Worm (Caenorhabditis elegans) whole organism, L4 larva: Measurements from ENCODE around the gene K06H7.1.

Source experiments
- D1046.2 ChIP-seq: fragments of 200-800 bp; sonication (Bioruptor generic); IDR thresholded peaks from 2 replicates; pipeline ENCODE4 v1.3.6; 2022; ENCODE audit warnings: missing genetic modification characterization, missing compliant biosample characterization
- T20F7.1 ChIP-seq: fragments of 200-800 bp; sonication (Bioruptor generic); optimal IDR thresholded peaks from 2 replicates; lab custom pipeline; 2018; ENCODE audit warnings: mild to moderate bottlenecking, missing genetic modification characterization, missing compliant biosample characterization
- aha-1 ChIP-seq: fragments of 150-350 bp; peaks from one replicate; lab custom pipeline; 2014; ENCODE audit warnings: missing biosample characterization, missing genetic modification characterization
- aly-2 ChIP-seq: sonication (generic microtip); optimal IDR thresholded peaks from 2 replicates; lab custom pipeline; 2018; ENCODE audit warnings: missing biosample characterization, missing genetic modification characterization
- arid-1 ChIP-seq: fragments of 200-800 bp; sonication (Bioruptor generic); conservative IDR thresholded peaks from 2 replicates; pipeline ENCODE4 v1.3.6; 2022; ENCODE audit warnings: missing genetic modification reagents, missing genetic modification characterization, missing compliant biosample characterization
- ceh-20 ChIP-seq: fragments of 200-800 bp; sonication (Bioruptor generic); IDR thresholded peaks from 2 replicates; pipeline ENCODE4 v1.3.6; 2022; ENCODE audit warnings: missing genetic modification reagents, missing genetic modification characterization, missing compliant biosample characterization
- ceh-28 ChIP-seq: fragments of 150-350 bp; optimal IDR thresholded peaks from 2 replicates; lab custom pipeline; 2014; ENCODE audit warnings: missing biosample characterization, missing genetic modification reagents, missing genetic modification characterization
- ceh-32 ChIP-seq: sonication (generic microtip); optimal IDR thresholded peaks from 2 replicates; lab custom pipeline; 2016; ENCODE audit warnings: mild to moderate bottlenecking, missing genetic modification characterization, missing compliant biosample characterization; ENCODE audit not compliant: poor library complexity
- ceh-44 ChIP-seq: fragments of 200-800 bp; sonication (Bioruptor generic); IDR thresholded peaks from 2 replicates; pipeline ENCODE4 v1.3.6; 2022; ENCODE audit warnings: missing genetic modification reagents, missing genetic modification characterization, missing compliant biosample characterization
- cey-2 ChIP-seq: sonication (generic microtip); optimal IDR thresholded peaks from 3 replicates; lab custom pipeline; 2017; ENCODE audit warnings: missing genetic modification characterization, mild to moderate bottlenecking, missing compliant biosample characterization, antibody characterized with exemption, borderline replicate concordance; ENCODE audit not compliant: insufficient read depth
- daf-19 ChIP-seq: fragments of 200-800 bp; sonication (Bioruptor generic); conservative IDR thresholded peaks from 2 replicates; pipeline ENCODE4 v1.3.6; 2022; ENCODE audit warnings: missing genetic modification characterization, missing compliant biosample characterization
- daf-8 ChIP-seq: fragments of 200-800 bp; sonication (Bioruptor generic); IDR thresholded peaks from 2 replicates; pipeline ENCODE4 v1.3.6; 2022; ENCODE audit warnings: missing genetic modification characterization, missing compliant biosample characterization
- dmd-6 ChIP-seq: fragments of 200-800 bp; sonication (Bioruptor generic); IDR thresholded peaks from 2 replicates; pipeline ENCODE4 v1.3.6; 2022; ENCODE audit warnings: missing genetic modification reagents, missing genetic modification characterization, missing compliant biosample characterization
- duxl-1 ChIP-seq: sonication (generic microtip); optimal IDR thresholded peaks from 2 replicates; lab custom pipeline; 2016; ENCODE audit warnings: mild to moderate bottlenecking, missing genetic modification characterization, moderate library complexity, missing compliant biosample characterization; ENCODE audit not compliant: poor library complexity
- dve-1 ChIP-seq: sonication (generic microtip); optimal IDR thresholded peaks from 2 replicates; lab custom pipeline; 2017; ENCODE audit warnings: antibody characterized with exemption, mild to moderate bottlenecking, missing genetic modification characterization, missing compliant biosample characterization; ENCODE audit not compliant: insufficient read depth
- egl-43 ChIP-seq: fragments of 200-800 bp; sonication (Bioruptor generic); IDR thresholded peaks from 2 replicates; pipeline ENCODE4 v1.3.6; 2022; ENCODE audit warnings: missing genetic modification reagents, missing genetic modification characterization, missing compliant biosample characterization
- gei-8 ChIP-seq: fragments of 200-800 bp; sonication (Bioruptor generic); optimal IDR thresholded peaks from 2 replicates; lab custom pipeline; 2018; ENCODE audit warnings: mild to moderate bottlenecking, missing genetic modification characterization, missing compliant biosample characterization
- hif-1 ChIP-seq, 2 experiments: sonication (generic microtip); optimal IDR thresholded peaks; 2 replicates each; lab custom pipeline; 2016 to 2017; ENCODE audit warnings: missing compliant biosample characterization in 2 of 2, missing genetic modification characterization in 2 of 2, missing genetic modification reagents in 2 of 2, missing genotype in 2 of 2, mild to moderate bottlenecking in 1 of 2
- hlh-11 ChIP-seq: fragments of 200-800 bp; sonication (Bioruptor generic); optimal IDR thresholded peaks from 2 replicates; lab custom pipeline; 2018; ENCODE audit warnings: mild to moderate bottlenecking, missing genetic modification characterization, missing compliant biosample characterization
- hlh-30 ChIP-seq: sonication (generic microtip); optimal IDR thresholded peaks from 2 replicates; lab custom pipeline; 2017; ENCODE audit warnings: antibody characterized with exemption, mild to moderate bottlenecking, missing genetic modification characterization, missing compliant biosample characterization; ENCODE audit not compliant: insufficient read depth
- hmg-1.1 ChIP-seq: fragments of 200-800 bp; sonication (Bioruptor generic); IDR thresholded peaks from 2 replicates; pipeline ENCODE4 v1.3.6; 2022; ENCODE audit warnings: missing genetic modification reagents, missing genetic modification characterization, missing compliant biosample characterization
- lim-7 ChIP-seq: fragments of 200-800 bp; sonication (Bioruptor generic); IDR thresholded peaks from 2 replicates; pipeline ENCODE4 v1.3.6; 2022; ENCODE audit warnings: missing genetic modification characterization, missing compliant biosample characterization
- lsy-2 ChIP-seq, 2 experiments: fragments of 150-350 bp in 1 of 2; sonication (generic microtip) in 1 of 2; optimal IDR thresholded peaks; 2 replicates each; lab custom pipeline; 2014 to 2017; ENCODE audit warnings: missing biosample characterization in 2 of 2, missing genetic modification characterization in 2 of 2
- madf-5 ChIP-seq, 2 experiments: fragments of 200-800 bp; sonication (Bioruptor generic); IDR thresholded peaks; 2 replicates each; pipeline ENCODE4 v1.3.6; 2022; ENCODE audit warnings: missing compliant biosample characterization in 2 of 2, missing genetic modification characterization in 2 of 2
- mxl-2 ChIP-seq: fragments of 200-800 bp; sonication (Bioruptor generic); conservative IDR thresholded peaks from 2 replicates; pipeline ENCODE4 v1.3.6; 2022; ENCODE audit warnings: missing genetic modification reagents, missing genetic modification characterization, missing compliant biosample characterization
- nhr-10 ChIP-seq: fragments of 150-350 bp; optimal IDR thresholded peaks from 2 replicates; lab custom pipeline; 2014; ENCODE audit warnings: missing biosample characterization, missing genetic modification characterization
- nhr-11 ChIP-seq: fragments of 150-350 bp; optimal IDR thresholded peaks from 2 replicates; lab custom pipeline; 2014; ENCODE audit warnings: missing biosample characterization, missing genetic modification characterization
- nhr-25 ChIP-seq: sonication (generic microtip); optimal IDR thresholded peaks from 2 replicates; lab custom pipeline; 2017; ENCODE audit warnings: missing genetic modification characterization, mild to moderate bottlenecking, missing compliant biosample characterization, antibody characterized with exemption, moderate library complexity, borderline replicate concordance; ENCODE audit not compliant: insufficient read depth
- nhr-6 ChIP-seq: fragments of 150-350 bp; optimal IDR thresholded peaks from 2 replicates; lab custom pipeline; 2014; ENCODE audit warnings: missing biosample characterization, missing genetic modification characterization
- nhr-77 ChIP-seq: fragments of 150-350 bp; optimal IDR thresholded peaks from 2 replicates; lab custom pipeline; 2014; ENCODE audit warnings: missing biosample characterization, missing genetic modification characterization
- sdz-12 ChIP-seq: fragments of 200-800 bp; sonication (Bioruptor generic); optimal IDR thresholded peaks from 2 replicates; lab custom pipeline; 2018; ENCODE audit warnings: mild to moderate bottlenecking, missing genetic modification characterization, missing compliant biosample characterization
- set-16 ChIP-seq: fragments of 200-800 bp; sonication (Bioruptor generic); IDR thresholded peaks from 2 replicates; pipeline ENCODE4 v1.3.6; 2022; ENCODE audit warnings: missing genetic modification reagents, missing genetic modification characterization, missing compliant biosample characterization
- unc-62 ChIP-seq, 3 experiments: fragments of 150-350 bp in 1 of 3; sonication (generic microtip); optimal IDR thresholded peaks in 2 of 3; peaks in 1 of 3; 1 replicate in 1 of 3; 2 replicates in 2 of 3; lab custom pipeline; 2014 to 2017; ENCODE audit warnings: missing biosample characterization in 3 of 3, missing genetic modification characterization in 3 of 3, missing genetic modification reagents in 3 of 3, missing genotype in 1 of 3
- vab-7 ChIP-seq: fragments of 200-800 bp; sonication (Bioruptor generic); IDR thresholded peaks from 2 replicates; pipeline ENCODE4 v1.3.6; 2022; ENCODE audit warnings: missing genetic modification reagents, missing genetic modification characterization, missing compliant biosample characterization
- zag-1 ChIP-seq: fragments of 150-350 bp; optimal IDR thresholded peaks from 2 replicates; lab custom pipeline; 2014; ENCODE audit warnings: missing biosample characterization, missing genetic modification characterization
- zfp-3 ChIP-seq: fragments of 200-800 bp; sonication (Bioruptor generic); conservative IDR thresholded peaks from 2 replicates; pipeline ENCODE4 v1.3.6; 2022; ENCODE audit warnings: missing genetic modification reagents, missing genetic modification characterization, missing compliant biosample characterization

Gene K06H7.1

ce11 chrIII:8109459-8110057, 10.4 kb downstream of the K06H7.1 start (continued):
- no peak for TF ChIP-seq zag-1
- TF ChIP-seq cey-2 (tag; lab: Kevin White, UChicago), result no peak
- peak; percentile 52 for TF ChIP-seq nhr-11 (tag; lab: Kevin White, UChicago)
- peak; percentile 53 for TF ChIP-seq sdz-12 (GFP tag; lab: Kevin White, UChicago)
- peak; percentile 82 for TF ChIP-seq duxl-1 (tag; lab: Kevin White, UChicago)
- peak; percentile 79 for TF ChIP-seq vab-7
- TF ChIP-seq, all 104 proteins: peak for 67

- no peak for TF ChIP-seq dmd-6 (GFP tag; lab: Robert Waterston, UW)
- TF ChIP-seq aha-1 (tag; lab: Kevin White, UChicago), result peak; percentile 63
- TF ChIP-seq unc-62 (GFP tag; optimal IDR thresholded peaks at IDR 0.05 in 1 of 2; lab: Kevin White, UChicago), result peak in 1 of 2 experiments; percentile 52
- no peak for TF ChIP-seq unc-62 (tag; optimal IDR thresholded peaks at IDR 0.05; lab: Kevin White, UChicago)
Measured at ce11 chrIII:8111347-8111746, 12.2 kb downstream of the K06H7.1 start.

- TF ChIP-seq ceh-28 (no peak), madf-5 (GFP tag; IDR thresholded peaks at IDR 0.05; lab: Robert Waterston, UW) (0 out of 4 replicates have a peak, but pooled peaks of 1 of the 2 experiments have one; percentile 27), lim-7 (GFP tag; lab: Robert Waterston, UW) (0 out of 2 replicates have a peak, but pooled peaks have one; percentile 36), set-16 (peak; percentile 59), ceh-32 (tag; lab: Kevin White, UChicago) (no peak)
Measured at ce11 chrIII:8115877-8116276, 16.8 kb downstream of the K06H7.1 start.

ce11 chrIII:8117155-8117554, 18.0 kb downstream of the K06H7.1 start:
- TF ChIP-seq duxl-1 (tag; lab: Kevin White, UChicago) (no peak), hlh-11 (no peak), set-16 (peak; percentile 83), aly-2 (no peak), daf-19 (GFP tag; lab: Robert Waterston, UW) (no peak)
- TF ChIP-seq, all 104 proteins: peak for 1

ce11 chrIII:8121132-8121531, 22.0 kb downstream of the K06H7.1 start, which contains the start of gene gei-8:
gei-8 (minus strand) TSS chrIII:8121232.
- TF ChIP-seq mxl-2, result no peak
- TF ChIP-seq nhr-10 (tag; lab: Kevin White, UChicago), result no peak
- peak in 1 of 2 experiments; percentile 17 for TF ChIP-seq unc-62 (GFP tag; optimal IDR thresholded peaks at IDR 0.05 in 1 of 2; lab: Kevin White, UChicago)
- no peak for TF ChIP-seq unc-62 (tag; optimal IDR thresholded peaks at IDR 0.05; lab: Kevin White, UChicago)
- TF ChIP-seq zfp-3, result no peak
- no peak for TF ChIP-seq ceh-44
- TF ChIP-seq nhr-11 (tag; lab: Kevin White, UChicago), result no peak
- TF ChIP-seq arid-1, result no peak

ce11 chrIII:8121923-8122322, 22.8 kb downstream of the K06H7.1 start:
- TF ChIP-seq egl-43 (GFP tag; lab: Robert Waterston, UW) (no peak), dve-1 (tag; lab: Kevin White, UChicago) (no peak), aha-1 (tag; lab: Kevin White, UChicago) (peak; percentile 51), lsy-2 (tag; optimal IDR thresholded peaks at IDR 0.05; lab: Kevin White, UChicago) (peak in 1 of 2 experiments; percentile 36), hmg-1.1 (GFP tag; lab: Robert Waterston, UW) (no peak), nhr-11 (tag; lab: Kevin White, UChicago) (peak; percentile 6)
- TF ChIP-seq, all 104 proteins: peak for 3

ce11 chrIII:8124323-8124722, 25.2 kb downstream of the K06H7.1 start:
- TF ChIP-seq gei-8 (GFP tag; lab: Kevin White, UChicago) (peak; percentile 58), dmd-6 (GFP tag; lab: Robert Waterston, UW) (peak; percentile 49), T20F7.1 (GFP tag; lab: Kevin White, UChicago) (no peak), nhr-77 (tag; lab: Kevin White, UChicago) (peak; percentile 42), hif-1 (tag; optimal IDR thresholded peaks at IDR 0.05; lab: Kevin White, UChicago) (peak in 1 of 2 experiments; percentile 9), hlh-30 (tag; lab: Kevin White, UChicago) (peak; percentile 70), nhr-6 (peak; percentile 40), D1046.2 (GFP tag; lab: Robert Waterston, UW) (no peak), daf-8 (no peak), nhr-25 (peak; percentile 36), unc-62 (GFP tag; optimal IDR thresholded peaks at IDR 0.05 in 1 of 2; lab: Kevin White, UChicago) (peak in 1 of 2 experiments; percentile 52), unc-62 (tag; optimal IDR thresholded peaks at IDR 0.05; lab: Kevin White, UChicago) (no peak), ceh-20 (GFP tag; lab: Robert Waterston, UW) (no peak)
